Fruit fly (Drosophila melanogaster) whole organism, embryonic: Measurements from ENCODE around the gene CG5861.

Experiments used
- CG10979 ChIP-seq: fragments of 200-800 bp; sonication (Bioruptor generic); optimal IDR thresholded peaks from 2 replicates; lab custom pipeline; 2018; ENCODE audit warnings: missing biosample characterization, mild to moderate bottlenecking, missing genetic modification characterization, moderate library complexity
- CG11456 ChIP-seq: fragments of 200-800 bp; sonication (Bioruptor generic); IDR thresholded peaks from 3 replicates; pipeline ENCODE4 v1.3.6; 2022; ENCODE audit warnings: missing biosample characterization, missing genetic modification characterization
- CG12744 ChIP-seq: fragments of 200-800 bp; sonication (Bioruptor generic); optimal IDR thresholded peaks from 2 replicates; lab custom pipeline; 2016; ENCODE audit warnings: missing biosample characterization, missing genetic modification characterization
- CG13123 ChIP-seq: fragments of 200-800 bp; sonication (Bioruptor generic); optimal IDR thresholded peaks from 2 replicates; lab custom pipeline; 2016; ENCODE audit warnings: missing biosample characterization, missing genetic modification characterization
- CG13624 ChIP-seq: fragments of 200-800 bp; sonication (Bioruptor generic); optimal IDR thresholded peaks from 2 replicates; lab custom pipeline; 2016; ENCODE audit warnings: missing biosample characterization, missing genetic modification characterization
- CG1602 ChIP-seq: fragments of 200-800 bp; sonication (Bioruptor generic); optimal IDR thresholded peaks from 3 replicates; lab custom pipeline; 2016; ENCODE audit warnings: missing biosample characterization, missing genetic modification characterization
- CG1647 ChIP-seq: fragments of 200-800 bp; sonication (Bioruptor generic); optimal IDR thresholded peaks from 3 replicates; lab custom pipeline; 2016; ENCODE audit warnings: missing biosample characterization, missing genetic modification characterization
- CG16863 ChIP-seq: fragments of 200-800 bp; sonication (Bioruptor generic); optimal IDR thresholded peaks from 3 replicates; lab custom pipeline; 2016; ENCODE audit warnings: missing biosample characterization, missing genetic modification characterization
- CG17361 ChIP-seq: fragments of 200-800 bp; sonication (Bioruptor generic); IDR thresholded peaks from 3 replicates; pipeline ENCODE4 v1.3.6; 2022; ENCODE audit warnings: missing biosample characterization, missing genetic modification characterization
- CG1832 ChIP-seq: fragments of 200-800 bp; sonication (Bioruptor generic); optimal IDR thresholded peaks from 2 replicates; lab custom pipeline; 2017; ENCODE audit warnings: missing biosample characterization, mild to moderate bottlenecking, missing genetic modification characterization, inconsistent platforms
- CG2678 ChIP-seq: fragments of 200-800 bp; sonication (Bioruptor generic); optimal IDR thresholded peaks from 3 replicates; lab custom pipeline; 2019; ENCODE audit warnings: missing biosample characterization, mild to moderate bottlenecking, missing genetic modification characterization, moderate library complexity
- CG31441 ChIP-seq: fragments of 200-800 bp; sonication (Bioruptor generic); IDR thresholded peaks from 2 replicates; pipeline ENCODE4 v1.3.6; 2022; ENCODE audit warnings: missing biosample characterization, missing genetic modification characterization
- CG3838 ChIP-seq: fragments of 200-800 bp; sonication (Bioruptor generic); optimal IDR thresholded peaks from 3 replicates; lab custom pipeline; 2016; ENCODE audit warnings: missing biosample characterization, missing genetic modification characterization
- CG42726 ChIP-seq: fragments of 200-800 bp; sonication (Bioruptor generic); IDR thresholded peaks from 2 replicates; pipeline ENCODE4 v1.3.6; 2022; ENCODE audit warnings: missing biosample characterization, missing genetic modification characterization; ENCODE audit not compliant: partially characterized antibody
- CG4820 ChIP-seq: fragments of 200-800 bp; sonication (Bioruptor generic); optimal IDR thresholded peaks from 3 replicates; lab custom pipeline; 2016; ENCODE audit warnings: missing biosample characterization, missing genetic modification characterization
- CG6272 ChIP-seq: fragments of 200-800 bp; sonication (Bioruptor generic); IDR thresholded peaks from 2 replicates; pipeline ENCODE4 v1.3.6; 2022; ENCODE audit warnings: missing biosample characterization, missing genetic modification characterization
- CG6791 ChIP-seq: fragments of 200-800 bp; sonication (Bioruptor generic); IDR thresholded peaks from 3 replicates; pipeline ENCODE4 v1.3.6; 2022; ENCODE audit warnings: missing biosample characterization, missing genetic modification characterization; ENCODE audit not compliant: partially characterized antibody
- CG7357 ChIP-seq: fragments of 200-800 bp; sonication (Bioruptor generic); IDR thresholded peaks from 3 replicates; pipeline ENCODE4 v1.3.6; 2022; ENCODE audit warnings: missing biosample characterization, missing genetic modification characterization
- CG7928 ChIP-seq: fragments of 200-800 bp; sonication (Bioruptor generic); optimal IDR thresholded peaks from 2 replicates; lab custom pipeline; 2017; ENCODE audit warnings: missing biosample characterization, mild to moderate bottlenecking, missing genetic modification characterization
- CG8281 ChIP-seq: fragments of 200-800 bp; sonication (Bioruptor generic); optimal IDR thresholded peaks from 2 replicates; lab custom pipeline; 2018; ENCODE audit warnings: missing biosample characterization, mild to moderate bottlenecking, missing genetic modification characterization, moderate library complexity
- CG8924 ChIP-seq: fragments of 200-800 bp; optimal IDR thresholded peaks from 3 replicates; lab custom pipeline; 2019; ENCODE audit warnings: missing biosample characterization, mild to moderate bottlenecking, missing genetic modification characterization, moderate library complexity
- Deaf1 ChIP-seq: fragments of 200-800 bp; optimal IDR thresholded peaks from 3 replicates; lab custom pipeline; 2019; ENCODE audit warnings: missing biosample characterization, mild to moderate bottlenecking, missing genetic modification characterization, moderate library complexity
- Doc3 ChIP-seq: fragments of 200-800 bp; sonication (Bioruptor generic); IDR thresholded peaks from 3 replicates; pipeline ENCODE4 v1.3.6; 2022; ENCODE audit warnings: missing biosample characterization, missing genetic modification characterization; ENCODE audit not compliant: partially characterized antibody
- H2.0 ChIP-seq: fragments of 200-800 bp; sonication (Bioruptor generic); IDR thresholded peaks from 2 replicates; pipeline ENCODE4 v1.3.6; 2022; ENCODE audit warnings: missing biosample characterization, missing genetic modification characterization
- Hr78 ChIP-seq, 2 experiments: fragments of 200-800 bp in 1 of 2; fragments of >200 bp in 1 of 2; sonication (Bioruptor generic) in 1 of 2; optimal IDR thresholded peaks; 2 replicates each; lab custom pipeline; 2017 to 2019; ENCODE audit warnings: missing biosample characterization in 2 of 2, missing genetic modification characterization in 2 of 2, mild to moderate bottlenecking in 1 of 2, moderate library complexity in 1 of 2
- Max ChIP-seq: fragments of 200-800 bp; sonication (Bioruptor generic); optimal IDR thresholded peaks from 2 replicates; lab custom pipeline; 2016; ENCODE audit warnings: missing biosample characterization, mild to moderate bottlenecking, missing genetic modification characterization
- NC2α ChIP-seq: fragments of 200-800 bp; sonication (Bioruptor generic); optimal IDR thresholded peaks from 2 replicates; lab custom pipeline; 2016; ENCODE audit warnings: missing biosample characterization, missing genetic modification characterization
- NFAT ChIP-seq: fragments of 200-800 bp; sonication (Bioruptor generic); IDR thresholded peaks from 2 replicates; pipeline ENCODE4 v1.3.6; 2022; ENCODE audit warnings: missing biosample characterization, missing genetic modification characterization
- Nf-YC ChIP-seq: fragments of 200-800 bp; optimal IDR thresholded peaks from 3 replicates; lab custom pipeline; 2019; ENCODE audit warnings: missing biosample characterization, mild to moderate bottlenecking, missing genetic modification characterization, moderate library complexity
- Poxn ChIP-seq: fragments of 200-800 bp; sonication (Bioruptor generic); IDR thresholded peaks from 2 replicates; pipeline ENCODE4 v1.3.6; 2022; ENCODE audit warnings: missing biosample characterization, missing genetic modification characterization
- Sry-δ ChIP-seq: fragments of 200-800 bp; sonication (Bioruptor generic); optimal IDR thresholded peaks from 2 replicates; lab custom pipeline; 2016; ENCODE audit warnings: missing biosample characterization, missing genetic modification characterization
- Trl ChIP-seq, 3 experiments: fragments of >200 bp in 2 of 3; fragments of 200-800 bp in 1 of 3; sonication (Bioruptor generic) in 1 of 3; optimal IDR thresholded peaks; 2 replicates in 1 of 3; 3 replicates in 2 of 3; lab custom pipeline; 2016 to 2017; ENCODE audit warnings: missing biosample characterization in 1 of 3, missing genetic modification characterization in 1 of 3
- amos ChIP-seq: fragments of 200-800 bp; sonication (Bioruptor generic); IDR thresholded peaks from 2 replicates; pipeline ENCODE4 v1.3.6; 2022; ENCODE audit warnings: missing biosample characterization, missing genetic modification characterization; ENCODE audit not compliant: partially characterized antibody
- ap ChIP-seq: fragments of 200-800 bp; sonication (Bioruptor generic); IDR thresholded peaks from 2 replicates; pipeline ENCODE4 v1.3.6; 2022; ENCODE audit warnings: missing biosample characterization, missing genetic modification characterization
- bigmax ChIP-seq: fragments of 200-800 bp; sonication (Bioruptor generic); optimal IDR thresholded peaks from 2 replicates; lab custom pipeline; 2018; ENCODE audit warnings: missing biosample characterization, mild to moderate bottlenecking, missing genetic modification characterization
- cad ChIP-seq: fragments of >200 bp; optimal IDR thresholded peaks from 2 replicates; lab custom pipeline; 2017; ENCODE audit warnings: missing biosample characterization, missing genetic modification characterization
- croc ChIP-seq: fragments of 200-800 bp; sonication (Bioruptor generic); conservative IDR thresholded peaks from 3 replicates; pipeline ENCODE4 v1.3.6; 2022; ENCODE audit warnings: missing biosample characterization, missing genetic modification characterization
- dysf ChIP-seq: fragments of 200-800 bp; sonication (Bioruptor generic); IDR thresholded peaks from 3 replicates; pipeline ENCODE4 v1.3.6; 2022; ENCODE audit warnings: missing biosample characterization, missing genetic modification characterization
- ind ChIP-seq: fragments of 200-800 bp; sonication (Bioruptor generic); optimal IDR thresholded peaks from 3 replicates; lab custom pipeline; 2016; ENCODE audit warnings: missing biosample characterization, missing genetic modification characterization
- inv ChIP-seq: fragments of 200-800 bp; sonication (Bioruptor generic); IDR thresholded peaks from 2 replicates; pipeline ENCODE4 v1.3.6; 2022; ENCODE audit warnings: missing biosample characterization, missing genetic modification characterization; ENCODE audit not compliant: partially characterized antibody
- luna ChIP-seq: fragments of 200-800 bp; sonication (Bioruptor generic); optimal IDR thresholded peaks from 2 replicates; lab custom pipeline; 2016; ENCODE audit warnings: missing biosample characterization, missing genetic modification characterization
- pita ChIP-seq: fragments of 200-800 bp; sonication (Bioruptor generic); optimal IDR thresholded peaks from 2 replicates; lab custom pipeline; 2017; ENCODE audit warnings: missing biosample characterization, mild to moderate bottlenecking, missing genetic modification characterization
- psq ChIP-seq: fragments of 200-800 bp; sonication (Bioruptor generic); optimal IDR thresholded peaks from 2 replicates; lab custom pipeline; 2017; ENCODE audit warnings: missing biosample characterization, missing genetic modification characterization
- ranshi ChIP-seq: fragments of 200-800 bp; sonication (Bioruptor generic); IDR thresholded peaks from 2 replicates; pipeline ENCODE4 v1.3.6; 2022; ENCODE audit warnings: missing biosample characterization, missing genetic modification characterization
- sd ChIP-seq: fragments of 200-800 bp; sonication (Bioruptor generic); optimal IDR thresholded peaks from 3 replicates; lab custom pipeline; 2018; ENCODE audit warnings: missing biosample characterization, mild to moderate bottlenecking, missing genetic modification characterization, moderate library complexity
- stc ChIP-seq: fragments of 200-800 bp; sonication (Bioruptor generic); IDR thresholded peaks from 2 replicates; pipeline ENCODE4 v1.3.6; 2022; ENCODE audit warnings: missing biosample characterization, missing genetic modification characterization
- tin ChIP-seq: fragments of 200-800 bp; sonication (Bioruptor generic); optimal IDR thresholded peaks from 3 replicates; lab custom pipeline; 2016; ENCODE audit warnings: missing biosample characterization, missing genetic modification characterization
- trh ChIP-seq: fragments of 200-800 bp; sonication (Bioruptor generic); optimal IDR thresholded peaks from 2 replicates; lab custom pipeline; 2016; ENCODE audit warnings: missing biosample characterization, missing genetic modification characterization
- twi ChIP-seq: fragments of 200-800 bp; optimal IDR thresholded peaks from 2 replicates; lab custom pipeline; 2019; ENCODE audit warnings: missing biosample characterization, mild to moderate bottlenecking, missing genetic modification characterization, moderate library complexity

CG5861 gene

dm6 chr2L:16284306-16285299 lies 22.5 kb downstream of the CG5861 start (continued):
- TF ChIP-seq amos (GFP tag; lab: Robert Waterston, UW) (no peak), ind (GFP tag; lab: Kevin White, UChicago) (peak; percentile 50), CG17361 (GFP tag; lab: Robert Waterston, UW) (no peak), CG1647 (GFP tag; lab: Kevin White, UChicago) (peak; percentile 0), ap (GFP tag; lab: Robert Waterston, UW) (no peak), Nf-YC (tag; lab: Kevin White, UChicago) (peak; percentile 1), CG4820 (GFP tag; lab: Kevin White, UChicago) (no peak), CG8281 (tag; lab: Kevin White, UChicago) (peak; percentile 40), CG11456 (GFP tag; lab: Robert Waterston, UW) (no peak), CG13624 (GFP tag; lab: Kevin White, UChicago) (peak; percentile 76), ranshi (GFP tag; lab: Robert Waterston, UW) (no peak), CG1832 (GFP tag; lab: Kevin White, UChicago) (peak; percentile 81), Deaf1 (tag; lab: Kevin White, UChicago) (peak; percentile 15), bigmax (peak; percentile 44), NC2α (GFP tag; lab: Kevin White, UChicago) (no peak), luna (GFP tag; lab: Kevin White, UChicago) (no peak), CG13123 (GFP tag; lab: Kevin White, UChicago) (no peak), Trl (optimal IDR thresholded peaks at IDR 0.05; lab: Kevin White, UChicago) (peak; percentile 94 to 99), Trl (GFP tag; optimal IDR thresholded peaks at IDR 0.05; lab: Kevin White, UChicago) (peak; percentile 13), tin (GFP tag; lab: Kevin White, UChicago) (no peak), CG6272 (GFP tag; lab: Robert Waterston, UW) (no peak), CG31441 (no peak), CG42726 (GFP tag; lab: Robert Waterston, UW) (no peak), twi (tag; lab: Kevin White, UChicago) (peak; percentile 4), Hr78 (GFP tag; optimal IDR thresholded peaks at IDR 0.05; lab: Kevin White, UChicago) (no peak), stc (GFP tag; lab: Robert Waterston, UW) (no peak), Max (GFP tag; lab: Kevin White, UChicago) (peak; percentile 21), H2.0 (GFP tag; lab: Robert Waterston, UW) (no peak), CG10979 (tag; lab: Kevin White, UChicago) (no peak), inv (GFP tag; lab: Robert Waterston, UW) (no peak), pita (GFP tag; lab: Kevin White, UChicago) (no peak), CG8924 (tag; lab: Kevin White, UChicago) (peak; percentile 36), CG7357 (GFP tag; lab: Robert Waterston, UW) (0 out of 3 replicates have a peak, but pooled peaks have one; percentile 16), CG3838 (GFP tag; lab: Kevin White, UChicago) (no peak), Poxn (GFP tag; lab: Robert Waterston, UW) (no peak), CG1602 (no peak), CG6791 (no peak), Sry-δ (GFP tag; lab: Kevin White, UChicago) (peak; percentile 17), sd (tag; lab: Kevin White, UChicago) (peak; percentile 41), trh (peak; percentile 36), CG2678 (tag; lab: Kevin White, UChicago) (peak; percentile 74), CG7928 (GFP tag; lab: Kevin White, UChicago) (peak; percentile 25), cad (peak; percentile 28), CG12744 (GFP tag; lab: Kevin White, UChicago) (peak; percentile 13), CG16863 (GFP tag; lab: Kevin White, UChicago) (peak; percentile 5), psq (no peak), dysf (GFP tag; lab: Robert Waterston, UW) (no peak), NFAT (no peak), Doc3 (GFP tag; lab: Robert Waterston, UW) (no peak), croc (no peak)
